Worm (Caenorhabditis elegans) whole organism, young adult: ENCODE results near the gene twk-5.

ENCODE experiments used
- F39B2.1 ChIP-seq: fragments of 200-800 bp; sonication (Bioruptor generic); IDR thresholded peaks from 2 replicates; pipeline ENCODE4 v1.3.6; 2022; ENCODE audit warnings: missing genetic modification reagents, missing genetic modification characterization, missing compliant biosample characterization
- ama-1 ChIP-seq, 3 experiments: fragments of 150-350 bp in 1 of 3; sonication (generic microtip) in 2 of 3; optimal IDR thresholded peaks; 2 replicates each; lab custom pipeline; 2014 to 2018; ENCODE audit warnings: missing biosample characterization in 2 of 3, missing genetic modification characterization in 2 of 3, missing genetic modification reagents in 2 of 3
- aptf-2 ChIP-seq: fragments of 200-800 bp; sonication (Bioruptor generic); conservative IDR thresholded peaks from 2 replicates; pipeline ENCODE4 v1.3.6; 2022; ENCODE audit warnings: missing genetic modification reagents, missing genetic modification characterization, missing compliant biosample characterization
- die-1 ChIP-seq: sonication (generic microtip); optimal IDR thresholded peaks from 2 replicates; lab custom pipeline; 2016; ENCODE audit warnings: missing genotype, mild to moderate bottlenecking, missing genetic modification characterization, missing compliant biosample characterization
- dpl-1 ChIP-seq: fragments of 150-350 bp; optimal IDR thresholded peaks from 2 replicates; lab custom pipeline; 2014; ENCODE audit warnings: missing biosample characterization, missing genetic modification reagents, missing genetic modification characterization
- rpc-1 ChIP-seq, 2 experiments: fragments of 150-350 bp in 1 of 2; sonication (generic microtip) in 1 of 2; optimal IDR thresholded peaks; 2 replicates each; lab custom pipeline; 2014 to 2018; ENCODE audit warnings: missing biosample characterization in 1 of 2, missing genetic modification characterization in 1 of 2, missing genetic modification reagents in 1 of 2, missing genotype in 1 of 2
- sea-2 ChIP-seq: fragments of 200-800 bp; sonication (Bioruptor generic); IDR thresholded peaks from 2 replicates; pipeline ENCODE4 v1.3.6; 2022; ENCODE audit warnings: missing genetic modification characterization, missing compliant biosample characterization
- unc-62 ChIP-seq: fragments of 150-350 bp; optimal IDR thresholded peaks from 2 replicates; lab custom pipeline; 2014; ENCODE audit warnings: missing biosample characterization, missing genetic modification reagents, missing genetic modification characterization

ce11 chrII:11496767-11497166 lies 11.7 kb upstream of the twk-5 start, which contains the start of gene emc-5:
- TF ChIP-seq rpc-1 (optimal IDR thresholded peaks at IDR 0.05; lab: Kevin White, UChicago) (no peak), rpc-1 (tag; optimal IDR thresholded peaks at IDR 0.05; lab: Kevin White, UChicago) (no peak), sea-2 (GFP tag; lab: Robert Waterston, UW) (no peak), aptf-2 (GFP tag; lab: Robert Waterston, UW) (no peak), unc-62 (no peak), die-1 (tag; lab: Kevin White, UChicago) (no peak), dpl-1 (GFP tag; lab: Kevin White, UChicago) (no peak), ama-1 (optimal IDR thresholded peaks at IDR 0.05; lab: Kevin White, UChicago) (no peak), ama-1 (GFP tag; optimal IDR thresholded peaks at IDR 0.05; lab: Kevin White, UChicago) (no peak), F39B2.1 (GFP tag; lab: Robert Waterston, UW) (no peak)
